Fruit fly (Drosophila melanogaster) whole organism, prepupa: ENCODE data around the gene CG13398.

Experiments
- Blimp-1 ChIP-seq: fragments of 200-800 bp; sonication (Bioruptor generic); optimal IDR thresholded peaks from 3 replicates; lab custom pipeline; 2017; ENCODE audit warnings: missing biosample characterization, missing genetic modification characterization, mild to moderate bottlenecking, moderate library complexity, missing genetic modification reagents
- CG10669 ChIP-seq: fragments of 200-800 bp; sonication (Bioruptor generic); optimal IDR thresholded peaks from 3 replicates; lab custom pipeline; 2018; ENCODE audit warnings: missing biosample characterization, mild to moderate bottlenecking, missing genetic modification characterization, moderate library complexity
- CG11762 ChIP-seq: fragments of 200-800 bp; sonication (Bioruptor generic); optimal IDR thresholded peaks from 3 replicates; lab custom pipeline; 2016; ENCODE audit warnings: missing biosample characterization, missing genetic modification characterization; ENCODE audit not compliant: insufficient read depth
- CG11902 ChIP-seq: fragments of 200-800 bp; sonication (Bioruptor generic); optimal IDR thresholded peaks from 3 replicates; lab custom pipeline; 2016; ENCODE audit warnings: missing biosample characterization, missing genetic modification characterization
- CG15336 ChIP-seq: fragments of 200-800 bp; sonication (Bioruptor generic); IDR thresholded peaks from 2 replicates; pipeline ENCODE4 v1.3.6; 2022; ENCODE audit warnings: missing biosample characterization, missing genetic modification characterization
- CG3032 ChIP-seq: fragments of 200-800 bp; optimal IDR thresholded peaks from 2 replicates; lab custom pipeline; 2019; ENCODE audit warnings: missing biosample characterization, mild to moderate bottlenecking, missing genetic modification characterization, moderate library complexity
- CG32006 ChIP-seq: fragments of 200-800 bp; sonication (Bioruptor generic); optimal IDR thresholded peaks from 3 replicates; lab custom pipeline; 2017; ENCODE audit warnings: missing biosample characterization, mild to moderate bottlenecking, missing genetic modification characterization
- CG3919 ChIP-seq: fragments of 200-800 bp; sonication (Bioruptor generic); optimal IDR thresholded peaks from 3 replicates; lab custom pipeline; 2016; ENCODE audit warnings: missing biosample characterization, missing genetic modification characterization
- CG6163 ChIP-seq: fragments of 200-800 bp; sonication (Bioruptor generic); IDR thresholded peaks from 3 replicates; pipeline ENCODE4 v1.3.6; 2022; ENCODE audit warnings: missing biosample characterization, missing genetic modification characterization
- CG6276 ChIP-seq: fragments of 200-800 bp; sonication (Bioruptor generic); optimal IDR thresholded peaks from 2 replicates; lab custom pipeline; 2017; ENCODE audit warnings: missing biosample characterization, mild to moderate bottlenecking, missing genetic modification characterization
- CG6808 ChIP-seq: fragments of 200-800 bp; sonication (Bioruptor generic); optimal IDR thresholded peaks from 3 replicates; lab custom pipeline; 2017; ENCODE audit warnings: missing biosample characterization, missing genetic modification characterization, mild to moderate bottlenecking, moderate library complexity, missing genetic modification reagents
- CG6854 ChIP-seq: fragments of 200-800 bp; sonication (Bioruptor generic); optimal IDR thresholded peaks from 2 replicates; lab custom pipeline; 2017; ENCODE audit warnings: missing biosample characterization, mild to moderate bottlenecking, missing genetic modification characterization
- CG8119 ChIP-seq: fragments of 200-800 bp; sonication (Bioruptor generic); IDR thresholded peaks from 3 replicates; pipeline ENCODE4 v1.3.6; 2022; ENCODE audit warnings: missing biosample characterization, missing genetic modification characterization
- CG9139 ChIP-seq: fragments of 200-800 bp; sonication (Bioruptor generic); optimal IDR thresholded peaks from 3 replicates; lab custom pipeline; 2017; ENCODE audit warnings: missing biosample characterization, mild to moderate bottlenecking, missing genetic modification characterization
- Eip78C ChIP-seq: fragments of 200-800 bp; sonication (Bioruptor generic); peaks from one replicate; lab custom pipeline; 2016; ENCODE audit warnings: missing biosample characterization, missing genetic modification characterization
- Eip93F ChIP-seq: fragments of 200-800 bp; sonication (Bioruptor generic); optimal IDR thresholded peaks from 2 replicates; lab custom pipeline; 2016; ENCODE audit warnings: missing biosample characterization, mild to moderate bottlenecking, missing genetic modification characterization
- Ets96B ChIP-seq: fragments of 200-800 bp; optimal IDR thresholded peaks from 2 replicates; lab custom pipeline; 2019; ENCODE audit warnings: missing biosample characterization, mild to moderate bottlenecking, missing genetic modification characterization, moderate library complexity
- Hr4 ChIP-seq: fragments of 200-800 bp; sonication (Bioruptor generic); optimal IDR thresholded peaks from 3 replicates; lab custom pipeline; 2016; ENCODE audit warnings: missing biosample characterization, missing genetic modification characterization
- Met ChIP-seq: fragments of 200-800 bp; sonication (Bioruptor generic); optimal IDR thresholded peaks from 3 replicates; lab custom pipeline; 2016; ENCODE audit warnings: missing biosample characterization, missing genetic modification characterization
- OdsH ChIP-seq: fragments of 200-800 bp; sonication (Bioruptor generic); optimal IDR thresholded peaks from 3 replicates; lab custom pipeline; 2016; ENCODE audit warnings: missing biosample characterization, missing genetic modification characterization
- Smox ChIP-seq: fragments of 200-800 bp; sonication (Bioruptor generic); optimal IDR thresholded peaks from 3 replicates; lab custom pipeline; 2016; ENCODE audit warnings: missing biosample characterization, missing genetic modification characterization
- Sox15 ChIP-seq: fragments of 200-800 bp; sonication (Bioruptor generic); optimal IDR thresholded peaks from 3 replicates; lab custom pipeline; 2016; ENCODE audit warnings: missing biosample characterization, missing genetic modification characterization
- achi ChIP-seq: fragments of 200-800 bp; sonication (Bioruptor generic); optimal IDR thresholded peaks from 3 replicates; lab custom pipeline; 2016; ENCODE audit warnings: missing biosample characterization, missing genetic modification characterization
- acj6 ChIP-seq: fragments of 200-800 bp; sonication (Bioruptor generic); optimal IDR thresholded peaks from 3 replicates; lab custom pipeline; 2016; ENCODE audit warnings: missing biosample characterization, missing genetic modification characterization
- dac ChIP-seq: fragments of 200-800 bp; sonication (Bioruptor generic); optimal IDR thresholded peaks from 2 replicates; lab custom pipeline; 2017; ENCODE audit warnings: missing biosample characterization, mild to moderate bottlenecking, missing genetic modification characterization
- esn ChIP-seq: fragments of 200-800 bp; sonication (Bioruptor generic); optimal IDR thresholded peaks from 2 replicates; lab custom pipeline; 2016; ENCODE audit warnings: missing biosample characterization, mild to moderate bottlenecking, missing genetic modification characterization, moderate library complexity
- fkh ChIP-seq: fragments of 200-800 bp; sonication (Bioruptor generic); optimal IDR thresholded peaks from 3 replicates; lab custom pipeline; 2017; ENCODE audit warnings: missing biosample characterization, mild to moderate bottlenecking, missing genetic modification characterization, moderate library complexity
- pdm3 ChIP-seq: fragments of 200-800 bp; sonication (Bioruptor generic); optimal IDR thresholded peaks from 3 replicates; lab custom pipeline; 2016; ENCODE audit warnings: missing biosample characterization, missing genetic modification characterization
- salr ChIP-seq, 2 experiments: fragments of 200-800 bp; sonication (Bioruptor generic); optimal IDR thresholded peaks; 3 replicates each; lab custom pipeline; 2016 to 2018; ENCODE audit warnings: missing biosample characterization in 2 of 2, missing genetic modification characterization in 2 of 2, mild to moderate bottlenecking in 1 of 2
- spab ChIP-seq: fragments of 200-800 bp; sonication (Bioruptor generic); optimal IDR thresholded peaks from 2 replicates; lab custom pipeline; 2017; ENCODE audit warnings: missing biosample characterization, mild to moderate bottlenecking, missing genetic modification characterization, missing genetic modification reagents
- ss ChIP-seq, 2 experiments: fragments of 200-800 bp; sonication (Bioruptor generic); optimal IDR thresholded peaks; 2 replicates in 1 of 2; 3 replicates in 1 of 2; lab custom pipeline; 2017 to 2018; ENCODE audit warnings: mild to moderate bottlenecking in 2 of 2, missing biosample characterization in 2 of 2, missing genetic modification characterization in 2 of 2, moderate library complexity in 1 of 2
- svp ChIP-seq: fragments of 200-800 bp; sonication (Bioruptor generic); peaks from one replicate; lab custom pipeline; 2016; ENCODE audit warnings: missing biosample characterization, missing genetic modification characterization
- topi ChIP-seq: fragments of 200-800 bp; sonication (Bioruptor generic); optimal IDR thresholded peaks from 3 replicates; lab custom pipeline; 2016; ENCODE audit warnings: missing biosample characterization, missing genetic modification characterization
- vri ChIP-seq: fragments of 200-800 bp; sonication (Bioruptor generic); optimal IDR thresholded peaks from 3 replicates; lab custom pipeline; 2016; ENCODE audit warnings: missing biosample characterization, mild to moderate bottlenecking, missing genetic modification characterization

The CG13398 gene

dm6 chr2L:8419382-8419940, 4.4 kb upstream of the CG13398 start (continued):
- TF ChIP-seq Met (GFP tag; lab: Kevin White, UChicago) (no peak), Eip93F (GFP tag; lab: Kevin White, UChicago) (no peak), Ets96B (tag; lab: Kevin White, UChicago) (peak; percentile 28), CG3032 (tag; lab: Kevin White, UChicago) (peak; percentile 32), Sox15 (GFP tag; lab: Kevin White, UChicago) (no peak), CG9139 (GFP tag; lab: Kevin White, UChicago) (peak; percentile 8), CG6808 (GFP tag; lab: Kevin White, UChicago) (peak; percentile 69), salr (GFP tag; optimal IDR thresholded peaks at IDR 0.05; lab: Kevin White, UChicago) (no peak), acj6 (GFP tag; lab: Kevin White, UChicago) (no peak), Eip78C (GFP tag; lab: Kevin White, UChicago) (peak; percentile 75), CG32006 (GFP tag; lab: Kevin White, UChicago) (no peak), OdsH (GFP tag; lab: Kevin White, UChicago) (no peak), CG11902 (GFP tag; lab: Kevin White, UChicago) (no peak), achi (GFP tag; lab: Kevin White, UChicago) (peak; percentile 10), fkh (GFP tag; lab: Kevin White, UChicago) (no peak), topi (GFP tag; lab: Kevin White, UChicago) (no peak), dac (GFP tag; lab: Kevin White, UChicago) (no peak)
- TF ChIP-seq, all 60 proteins: peak for 17

DNA sequence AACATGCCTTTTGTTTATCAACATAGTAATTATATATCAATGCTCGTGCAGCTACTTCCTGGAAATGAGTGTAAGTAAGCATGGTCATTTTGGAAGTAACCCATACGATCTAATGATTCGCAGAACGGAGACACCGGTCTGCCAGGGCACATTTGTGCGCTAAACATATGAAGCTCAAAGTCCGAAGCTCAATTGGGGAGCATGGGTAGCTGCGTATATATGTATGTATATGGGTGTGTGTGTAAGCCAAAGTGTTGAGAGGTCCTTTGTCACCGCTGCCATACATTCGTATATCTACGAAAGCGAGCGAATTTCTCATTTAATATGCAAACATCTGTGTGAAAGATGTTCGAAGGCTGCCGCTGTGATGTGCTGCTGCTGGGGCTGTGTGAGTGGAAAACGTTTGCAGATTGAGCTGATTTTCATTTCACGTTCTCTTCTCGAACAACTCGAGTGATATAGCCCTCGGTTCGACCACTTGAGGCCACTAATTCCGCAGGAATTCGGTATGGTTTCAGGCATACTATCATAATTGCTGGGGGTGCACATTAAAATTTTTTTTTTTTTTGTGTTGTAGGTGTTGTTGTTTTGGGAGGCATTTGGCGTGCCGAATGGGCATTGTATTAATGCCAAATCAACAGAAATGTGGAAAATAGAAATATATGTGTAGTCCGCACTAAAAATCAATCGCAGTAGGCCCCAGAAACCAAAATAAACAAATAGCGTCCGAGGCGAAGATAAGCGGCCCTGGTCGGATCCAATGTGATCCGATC, 3.2 kb upstream of the CG13398 start:
- 0 out of 3 replicates have a peak, but pooled peaks have one; percentile 17 for TF ChIP-seq CG8119 (GFP tag; lab: Robert Waterston, UW)
- no peak for TF ChIP-seq fkh (GFP tag; lab: Kevin White, UChicago)
- TF ChIP-seq CG6276 (GFP tag; lab: Kevin White, UChicago): peak; percentile 22
- no peak for TF ChIP-seq Blimp-1
- no peak for TF ChIP-seq achi (GFP tag; lab: Kevin White, UChicago)
- peak; percentile 36 to 49 for TF ChIP-seq ss (GFP tag; optimal IDR thresholded peaks at IDR 0.05; lab: Kevin White, UChicago)
- peak; percentile 61 for TF ChIP-seq Eip78C (GFP tag; lab: Kevin White, UChicago)
- peak; percentile 38 for TF ChIP-seq CG9139 (GFP tag; lab: Kevin White, UChicago)
- peak; percentile 57 for TF ChIP-seq svp (GFP tag; lab: Kevin White, UChicago)
- peak; percentile 32 for TF ChIP-seq CG6808 (GFP tag; lab: Kevin White, UChicago)
- peak; percentile 11 for TF ChIP-seq spab (GFP tag; lab: Kevin White, UChicago)
- TF ChIP-seq, all 60 proteins: peak for 8

DNA sequence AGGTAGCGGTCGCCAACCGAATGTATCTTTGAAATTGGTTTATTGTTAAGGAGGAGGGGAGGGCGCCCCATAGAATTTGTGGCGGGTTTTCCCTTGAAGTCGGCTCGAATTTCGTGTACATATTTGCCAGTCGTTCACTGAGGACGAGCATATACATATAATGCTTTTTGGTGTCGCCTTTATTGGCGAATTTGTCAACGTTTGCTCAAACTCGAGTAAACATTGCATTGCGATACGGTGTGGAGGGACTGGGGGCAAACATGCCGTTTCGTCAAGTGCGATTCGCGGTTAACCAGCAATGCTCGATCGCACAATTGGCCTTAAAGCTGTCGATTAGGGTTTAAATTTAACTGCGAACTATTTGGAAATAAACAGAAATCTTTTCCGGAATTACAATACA, 2.5 kb upstream of the CG13398 start:
- TF ChIP-seq Smox (GFP tag; lab: Kevin White, UChicago): no peak
- TF ChIP-seq fkh (GFP tag; lab: Kevin White, UChicago): peak; percentile 34
- no peak for TF ChIP-seq Eip93F (GFP tag; lab: Kevin White, UChicago)
- TF ChIP-seq CG6163 (GFP tag; lab: Robert Waterston, UW): no peak
- peak; percentile 23 for TF ChIP-seq esn
- TF ChIP-seq Blimp-1: peak; percentile 4
- TF ChIP-seq Hr4 (GFP tag; lab: Kevin White, UChicago): no peak
- no peak for TF ChIP-seq salr (GFP tag; optimal IDR thresholded peaks at IDR 0.05; lab: Kevin White, UChicago)
- no peak for TF ChIP-seq CG6808 (GFP tag; lab: Kevin White, UChicago)
- TF ChIP-seq CG11762 (GFP tag; lab: Kevin White, UChicago): no peak
- peak; percentile 20 for TF ChIP-seq vri (GFP tag; lab: Kevin White, UChicago)
- no peak for TF ChIP-seq spab (GFP tag; lab: Kevin White, UChicago)
- TF ChIP-seq CG10669 (GFP tag; lab: Kevin White, UChicago): no peak
- no peak for TF ChIP-seq OdsH (GFP tag; lab: Kevin White, UChicago)
- peak; percentile 52 for TF ChIP-seq Eip78C (GFP tag; lab: Kevin White, UChicago)
- TF ChIP-seq CG6854 (GFP tag; lab: Kevin White, UChicago): no peak
- no peak for TF ChIP-seq CG3919 (GFP tag; lab: Kevin White, UChicago)
- no peak for TF ChIP-seq pdm3
- TF ChIP-seq svp (GFP tag; lab: Kevin White, UChicago): peak; percentile 31
- TF ChIP-seq CG6276 (GFP tag; lab: Kevin White, UChicago): no peak
- TF ChIP-seq CG15336 (GFP tag; lab: Robert Waterston, UW): no peak
- no peak for TF ChIP-seq CG3032 (tag; lab: Kevin White, UChicago)
- TF ChIP-seq, all 60 proteins: peak for 6
